Worm (Caenorhabditis elegans) whole organism, L3 larva: Measurements from ENCODE around the gene aat-3.
A peak's percentile ranks its signal among the peaks of the same experiment; 100 is the strongest.

ENCODE experiments used
- ama-1 ChIP-seq: fragments of 150-350 bp; optimal IDR thresholded peaks from 2 replicates; lab custom pipeline; 2018
- ceh-16 ChIP-seq: sonication (generic microtip); optimal IDR thresholded peaks from 2 replicates; lab custom pipeline; 2017; ENCODE audit warnings: missing biosample characterization, missing genetic modification characterization
- ceh-82 ChIP-seq: fragments of 150-350 bp; optimal IDR thresholded peaks from 2 replicates; lab custom pipeline; 2014; ENCODE audit warnings: missing biosample characterization, missing genetic modification characterization
- jun-1 ChIP-seq: fragments of 150-350 bp; optimal IDR thresholded peaks from 2 replicates; lab custom pipeline; 2014; ENCODE audit warnings: missing biosample characterization, missing genetic modification reagents, missing genetic modification characterization
- lin-39 ChIP-seq: fragments of 150-350 bp; optimal IDR thresholded peaks from 2 replicates; lab custom pipeline; 2018; ENCODE audit warnings: missing biosample characterization, missing genetic modification reagents, missing genetic modification characterization
- skn-1 ChIP-seq: fragments of 150-350 bp; optimal IDR thresholded peaks from 2 replicates; lab custom pipeline; 2014; ENCODE audit warnings: missing biosample characterization, missing genetic modification characterization
- snpc-4 ChIP-seq: fragments of 150-350 bp; optimal IDR thresholded peaks from 2 replicates; lab custom pipeline; 2014; ENCODE audit warnings: missing biosample characterization, missing genetic modification characterization
- unc-62 ChIP-seq: fragments of 150-350 bp; sonication (generic microtip); optimal IDR thresholded peaks from 4 replicates; lab custom pipeline; 2014; ENCODE audit warnings: missing biosample characterization, missing genetic modification reagents, missing genetic modification characterization

- no peak for TF ChIP-seq ceh-82
- peak; percentile 20 for TF ChIP-seq skn-1 (tag; lab: Kevin White, UChicago)
- TF ChIP-seq lin-39 = no peak
- TF ChIP-seq snpc-4 = no peak
- no peak for TF ChIP-seq ceh-16 (tag; lab: Kevin White, UChicago)
- no peak for TF ChIP-seq ama-1 (lab: Kevin White, UChicago)
- TF ChIP-seq jun-1 (tag; lab: Kevin White, UChicago) = no peak
- TF ChIP-seq unc-62 (GFP tag; lab: Kevin White, UChicago) = no peak
Measured at ce11 chrX:2596605-2597004, 44.5 kb downstream of the aat-3 start.
